Worm (Caenorhabditis elegans) whole organism, young adult: ENCODE results near the gene C37C3.2.
A peak's percentile ranks its signal among the peaks of the same experiment; 100 is the strongest.

Source experiments
- C06A6.2 ChIP-seq: fragments of 200-800 bp; sonication (Bioruptor generic); conservative IDR thresholded peaks from 2 replicates; pipeline ENCODE4 v1.3.6; 2022; ENCODE audit warnings: missing genetic modification characterization, missing compliant biosample characterization
- D2030.7 ChIP-seq: fragments of 200-800 bp; sonication (Bioruptor generic); IDR thresholded peaks from 2 replicates; pipeline ENCODE4 v1.3.6; 2022; ENCODE audit warnings: missing genetic modification reagents, missing genetic modification characterization, missing compliant biosample characterization
- F33H1.4 ChIP-seq: fragments of 200-800 bp; sonication (Bioruptor generic); IDR thresholded peaks from 2 replicates; pipeline ENCODE4 v1.3.6; 2022; ENCODE audit warnings: missing genetic modification reagents, missing genetic modification characterization, missing compliant biosample characterization
- F55B11.4 ChIP-seq: sonication (generic microtip); optimal IDR thresholded peaks from 2 replicates; lab custom pipeline; 2016; ENCODE audit warnings: missing compliant biosample characterization, missing genetic modification characterization, borderline replicate concordance; ENCODE audit not compliant: insufficient read depth
- T07F8.4 ChIP-seq: sonication (generic microtip); optimal IDR thresholded peaks from 2 replicates; lab custom pipeline; 2016; ENCODE audit warnings: mild to moderate bottlenecking, missing genetic modification characterization, moderate library complexity, missing compliant biosample characterization
- Y53G8AR.9 ChIP-seq: fragments of 200-800 bp; sonication (Bioruptor generic); conservative IDR thresholded peaks from 2 replicates; pipeline ENCODE4 v1.3.6; 2022; ENCODE audit warnings: missing genetic modification reagents, missing genetic modification characterization, missing compliant biosample characterization
- Y67H2A.10 ChIP-seq: fragments of 200-800 bp; sonication (Bioruptor generic); conservative IDR thresholded peaks from 2 replicates; pipeline ENCODE4 v1.3.6; 2022; ENCODE audit warnings: missing genetic modification reagents, missing genetic modification characterization, missing compliant biosample characterization
- Y79H2A.3 ChIP-seq: fragments of 200-800 bp; sonication (Bioruptor generic); conservative IDR thresholded peaks from 2 replicates; pipeline ENCODE4 v1.3.6; 2022; ENCODE audit warnings: missing genetic modification reagents, missing genetic modification characterization, missing compliant biosample characterization
- akir-1 ChIP-seq: fragments of 200-800 bp; sonication (Bioruptor generic); optimal IDR thresholded peaks from 2 replicates; lab custom pipeline; 2018; ENCODE audit warnings: mild to moderate bottlenecking, missing genetic modification characterization, moderate library complexity, missing compliant biosample characterization
- aptf-3 ChIP-seq: fragments of 200-800 bp; sonication (Bioruptor generic); IDR thresholded peaks from 2 replicates; pipeline ENCODE4 v1.3.6; 2022; ENCODE audit warnings: missing genetic modification characterization, missing compliant biosample characterization
- cebp-1 ChIP-seq, 2 experiments: fragments of 200-800 bp in 1 of 2; sonication (Bioruptor generic) in 1 of 2; sonication (generic microtip) in 1 of 2; IDR thresholded peaks in 1 of 2; optimal IDR thresholded peaks in 1 of 2; 2 replicates each; pipeline versions ENCODE4 v1.3.6 to Lab custom; 2017 to 2022; ENCODE audit warnings: missing compliant biosample characterization in 2 of 2, missing genetic modification characterization in 2 of 2, mild to moderate bottlenecking in 1 of 2, missing genetic modification reagents in 1 of 2, moderate library complexity in 1 of 2
- chd-7 ChIP-seq: sonication (generic microtip); optimal IDR thresholded peaks from 2 replicates; lab custom pipeline; 2016; ENCODE audit warnings: mild to moderate bottlenecking, missing genetic modification characterization, moderate library complexity, missing compliant biosample characterization
- die-1 ChIP-seq: sonication (generic microtip); optimal IDR thresholded peaks from 2 replicates; lab custom pipeline; 2016; ENCODE audit warnings: missing genotype, mild to moderate bottlenecking, missing genetic modification characterization, missing compliant biosample characterization
- efl-1 ChIP-seq: fragments of 150-350 bp; optimal IDR thresholded peaks from 2 replicates; lab custom pipeline; 2014; ENCODE audit warnings: missing biosample characterization, missing genetic modification reagents, missing genetic modification characterization
- egl-44 ChIP-seq: fragments of 200-800 bp; sonication (Bioruptor generic); IDR thresholded peaks from 2 replicates; pipeline ENCODE4 v1.3.6; 2022; ENCODE audit warnings: missing genetic modification reagents, missing genetic modification characterization, missing compliant biosample characterization
- egrh-3 ChIP-seq: fragments of 200-800 bp; sonication (Bioruptor generic); IDR thresholded peaks from 2 replicates; pipeline ENCODE4 v1.3.6; 2022; ENCODE audit warnings: missing genetic modification reagents, missing genetic modification characterization, missing compliant biosample characterization
- hlh-26 ChIP-seq: fragments of 200-800 bp; sonication (Bioruptor generic); conservative IDR thresholded peaks from 2 replicates; pipeline ENCODE4 v1.3.6; 2022; ENCODE audit warnings: missing genetic modification reagents, missing genetic modification characterization, missing compliant biosample characterization
- hmg-1.2 ChIP-seq: fragments of 200-800 bp; sonication (Bioruptor generic); IDR thresholded peaks from 2 replicates; pipeline ENCODE4 v1.3.6; 2022; ENCODE audit warnings: missing genetic modification reagents, missing genetic modification characterization, missing compliant biosample characterization
- hrde-1 ChIP-seq: sonication (generic microtip); optimal IDR thresholded peaks from 2 replicates; lab custom pipeline; 2016; ENCODE audit warnings: missing genetic modification characterization, mild to moderate bottlenecking, missing compliant biosample characterization, moderate library complexity, missing genotype, missing genetic modification reagents, borderline replicate concordance
- hsf-1 ChIP-seq: fragments of 200-800 bp; sonication (Bioruptor generic); IDR thresholded peaks from 2 replicates; pipeline ENCODE4 v1.3.6; 2022; ENCODE audit warnings: missing genetic modification reagents, missing genetic modification characterization, missing compliant biosample characterization
- lag-1 ChIP-seq: fragments of 200-800 bp; sonication (Bioruptor generic); IDR thresholded peaks from 2 replicates; pipeline ENCODE4 v1.3.6; 2022; ENCODE audit warnings: missing genetic modification reagents, missing genetic modification characterization, missing compliant biosample characterization
- let-526 ChIP-seq: fragments of 200-800 bp; sonication (Bioruptor generic); IDR thresholded peaks from 2 replicates; pipeline ENCODE4 v1.3.6; 2022; ENCODE audit warnings: missing genetic modification reagents, missing genetic modification characterization, missing compliant biosample characterization
- lin-26 ChIP-seq: fragments of 200-800 bp; sonication (Bioruptor generic); IDR thresholded peaks from 2 replicates; pipeline ENCODE4 v1.3.6; 2022; ENCODE audit warnings: missing genetic modification reagents, missing genetic modification characterization, missing compliant biosample characterization
- lin-35 ChIP-seq, 3 experiments: fragments of 150-350 bp in 2 of 3; sonication (generic microtip) in 1 of 3; optimal IDR thresholded peaks; 2 replicates each; lab custom pipeline; 2014 to 2018; ENCODE audit warnings: missing biosample characterization in 3 of 3, missing genetic modification characterization in 3 of 3, missing genetic modification reagents in 3 of 3
- lin-40 ChIP-seq: sonication (generic microtip); optimal IDR thresholded peaks from 2 replicates; lab custom pipeline; 2016; ENCODE audit warnings: missing genetic modification characterization, mild to moderate bottlenecking, missing compliant biosample characterization, missing genotype, missing genetic modification reagents
- lsl-1 ChIP-seq: fragments of 200-800 bp; sonication (Bioruptor generic); optimal IDR thresholded peaks from 2 replicates; lab custom pipeline; 2018; ENCODE audit warnings: mild to moderate bottlenecking, missing genetic modification characterization, moderate library complexity, missing compliant biosample characterization
- madf-3 ChIP-seq: fragments of 200-800 bp; sonication (Bioruptor generic); IDR thresholded peaks from 2 replicates; pipeline ENCODE4 v1.3.6; 2022; ENCODE audit warnings: missing genetic modification reagents, missing genetic modification characterization, missing compliant biosample characterization
- madf-6 ChIP-seq: fragments of 200-800 bp; sonication (Bioruptor generic); IDR thresholded peaks from 2 replicates; pipeline ENCODE4 v1.3.6; 2022; ENCODE audit warnings: missing genetic modification reagents, missing genetic modification characterization, missing compliant biosample characterization
- madf-8 ChIP-seq: fragments of 200-800 bp; sonication (Bioruptor generic); conservative IDR thresholded peaks from 2 replicates; pipeline ENCODE4 v1.3.6; 2022; ENCODE audit warnings: missing genetic modification reagents, missing genetic modification characterization, missing compliant biosample characterization
- mcd-1 ChIP-seq: fragments of 200-800 bp; sonication (Bioruptor generic); IDR thresholded peaks from 2 replicates; pipeline ENCODE4 v1.3.6; 2022; ENCODE audit warnings: missing genetic modification reagents, missing genetic modification characterization, missing compliant biosample characterization
- nhr-120 ChIP-seq: fragments of 200-800 bp; sonication (Bioruptor generic); IDR thresholded peaks from 2 replicates; pipeline ENCODE4 v1.3.6; 2022; ENCODE audit warnings: missing genetic modification characterization, missing compliant biosample characterization
- pbrm-1 ChIP-seq: fragments of 200-800 bp; sonication (Bioruptor generic); IDR thresholded peaks from 2 replicates; pipeline ENCODE4 v1.3.6; 2022; ENCODE audit warnings: missing genetic modification reagents, missing genetic modification characterization, missing compliant biosample characterization
- sdz-38 ChIP-seq: sonication (generic microtip); optimal IDR thresholded peaks from 2 replicates; lab custom pipeline; 2016; ENCODE audit warnings: missing genotype, missing genetic modification characterization, missing compliant biosample characterization
- snpc-1.1 ChIP-seq: sonication (generic microtip); optimal IDR thresholded peaks from 2 replicates; lab custom pipeline; 2017; ENCODE audit warnings: missing genetic modification characterization, mild to moderate bottlenecking, missing compliant biosample characterization, antibody characterized with exemption, moderate library complexity, missing genotype, missing genetic modification reagents; ENCODE audit not compliant: insufficient read depth
- snpc-4 ChIP-seq, 5 experiments: fragments of 150-350 bp in 1 of 5; sonication (generic microtip) in 4 of 5; optimal IDR thresholded peaks; 2 replicates each; lab custom pipeline; 2014 to 2018; ENCODE audit warnings: missing genetic modification characterization in 5 of 5, missing biosample characterization in 3 of 5, antibody characterized with exemption in 2 of 5, mild to moderate bottlenecking in 2 of 5, missing compliant biosample characterization in 2 of 5, missing genotype in 2 of 5, moderate library complexity in 2 of 5, missing genetic modification reagents in 1 of 5
- tbx-9 ChIP-seq: sonication (generic microtip); optimal IDR thresholded peaks from 2 replicates; lab custom pipeline; 2016; ENCODE audit warnings: borderline replicate concordance, missing genetic modification characterization, inconsistent platforms, missing compliant biosample characterization
- xnd-1 ChIP-seq: sonication (generic microtip); optimal IDR thresholded peaks from 2 replicates; lab custom pipeline; 2016; ENCODE audit warnings: missing genotype, missing genetic modification reagents, missing genetic modification characterization, missing compliant biosample characterization
- ztf-22 ChIP-seq: fragments of 200-800 bp; sonication (Bioruptor generic); optimal IDR thresholded peaks from 2 replicates; lab custom pipeline; 2018; ENCODE audit warnings: mild to moderate bottlenecking, missing genetic modification characterization, moderate library complexity, missing compliant biosample characterization
- ztf-25 ChIP-seq: fragments of 200-800 bp; sonication (Bioruptor generic); IDR thresholded peaks from 2 replicates; pipeline ENCODE4 v1.3.6; 2022; ENCODE audit warnings: missing genetic modification reagents, missing genetic modification characterization, missing compliant biosample characterization

Gene C37C3.2

DNA sequence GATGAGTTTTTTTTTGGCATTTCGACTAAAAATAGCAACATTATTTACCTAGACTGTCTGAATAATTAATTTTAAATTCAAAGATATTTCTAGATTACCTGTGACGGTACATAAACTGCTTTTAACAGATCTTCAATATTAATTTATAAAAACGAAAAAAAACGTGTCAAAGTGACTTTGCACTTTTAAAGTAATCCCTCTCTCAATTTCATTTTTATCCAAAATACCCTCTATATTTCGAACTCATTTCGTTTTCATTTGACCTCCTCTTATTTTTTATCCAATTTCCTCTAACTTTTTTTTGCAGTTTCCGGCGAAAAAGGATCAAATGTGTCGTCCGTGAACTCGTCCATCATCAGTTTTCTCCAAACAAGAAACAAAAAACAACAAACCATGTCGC is 19.7 kb downstream of the C37C3.2 start, which contains the start of gene F40A3.4:
Gene F40A3.4 (plus strand): TSS at position 301 of the 400 bp plus-strand sequence.
- TF ChIP-seq cebp-1 (GFP tag; IDR thresholded peaks at IDR 0.05; lab: Robert Waterston, UW): no peak
- no peak for TF ChIP-seq cebp-1 (tag; optimal IDR thresholded peaks at IDR 0.05; lab: Kevin White, UChicago)
- no peak for TF ChIP-seq ztf-22 (GFP tag; lab: Kevin White, UChicago)
- TF ChIP-seq Y79H2A.3 (GFP tag; lab: Robert Waterston, UW): no peak

DNA sequence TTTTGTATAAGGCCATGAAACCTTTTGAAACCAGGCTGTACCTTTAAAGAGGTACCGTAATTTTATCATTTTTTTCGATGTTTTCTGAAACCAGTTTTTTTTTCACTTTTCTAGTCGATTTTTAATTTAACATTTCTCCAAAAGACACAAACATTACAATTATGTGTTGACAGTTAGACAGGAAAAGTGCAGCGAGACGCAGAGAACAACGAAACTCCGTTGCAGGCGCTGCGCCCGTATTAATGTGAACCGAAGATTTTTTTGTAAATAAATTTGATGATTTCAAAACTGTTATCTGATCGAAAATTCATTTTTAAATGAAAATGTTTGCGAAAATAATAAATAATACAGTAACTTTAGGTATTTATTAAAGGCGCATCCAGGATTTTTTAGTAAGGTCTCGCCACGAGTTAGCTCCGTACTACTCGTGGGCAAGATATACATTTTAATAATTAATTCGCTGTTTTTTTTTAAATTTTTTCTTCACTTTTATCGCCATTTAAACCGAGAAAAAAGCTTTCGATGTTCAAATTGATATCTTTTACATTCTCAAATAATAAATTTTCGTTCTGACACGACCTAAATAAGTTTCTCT is 21.2 kb downstream of the C37C3.2 start, which contains the start of gene F40A3.3:
Gene F40A3.3 (plus strand): TSS at position 564 of the 595 bp plus-strand sequence.
- TF ChIP-seq xnd-1: peak; percentile 80
- TF ChIP-seq efl-1 (GFP tag; lab: Kevin White, UChicago): no peak
- no peak for TF ChIP-seq lin-26
- no peak for TF ChIP-seq tbx-9 (tag; lab: Kevin White, UChicago)
- TF ChIP-seq egrh-3 (GFP tag; lab: Robert Waterston, UW): no peak
- no peak for TF ChIP-seq die-1 (tag; lab: Kevin White, UChicago)
- TF ChIP-seq Y53G8AR.9: no peak
- no peak for TF ChIP-seq mcd-1 (GFP tag; lab: Robert Waterston, UW)
- TF ChIP-seq D2030.7: peak; percentile 31; the same call in 1 of the 2 replicates
- TF ChIP-seq hrde-1 (tag; lab: Kevin White, UChicago): no peak
- no peak; the same call in 1 of the 2 replicates for TF ChIP-seq hmg-1.2
- TF ChIP-seq let-526 (GFP tag; lab: Robert Waterston, UW): no peak
- TF ChIP-seq aptf-3: no peak
- no peak for TF ChIP-seq F55B11.4 (tag; lab: Kevin White, UChicago)
- peak; percentile 80 for TF ChIP-seq madf-6 (GFP tag; lab: Robert Waterston, UW)
- TF ChIP-seq chd-7: no peak
- TF ChIP-seq ztf-22 (GFP tag; lab: Kevin White, UChicago): no peak
- no peak for TF ChIP-seq akir-1 (GFP tag; lab: Kevin White, UChicago)
- TF ChIP-seq T07F8.4 (tag; lab: Kevin White, UChicago): no peak
- TF ChIP-seq lin-35 (GFP tag; optimal IDR thresholded peaks at IDR 0.05; lab: Kevin White, UChicago): no peak
- no peak for TF ChIP-seq sdz-38 (tag; lab: Kevin White, UChicago)
- TF ChIP-seq F33H1.4 (GFP tag; lab: Robert Waterston, UW): peak; percentile 85
- TF ChIP-seq pbrm-1 (GFP tag; lab: Robert Waterston, UW): no peak
- TF ChIP-seq egl-44: no peak
- TF ChIP-seq C06A6.2 (GFP tag; lab: Robert Waterston, UW): no peak
- peak; percentile 62 for TF ChIP-seq madf-8
- no peak for TF ChIP-seq nhr-120 (GFP tag; lab: Robert Waterston, UW)
- no peak for TF ChIP-seq snpc-4 (GFP tag; optimal IDR thresholded peaks at IDR 0.05; lab: Kevin White, UChicago)
- TF ChIP-seq snpc-4 (tag; optimal IDR thresholded peaks at IDR 0.05; lab: Kevin White, UChicago): no peak
- TF ChIP-seq madf-3 (GFP tag; lab: Robert Waterston, UW): no peak
- no peak for TF ChIP-seq snpc-1.1
- TF ChIP-seq ztf-25: no peak
- TF ChIP-seq lsl-1 (GFP tag; lab: Kevin White, UChicago): peak; percentile 85
- TF ChIP-seq lin-40: no peak
- no peak for TF ChIP-seq hlh-26 (GFP tag; lab: Robert Waterston, UW)
- TF ChIP-seq lag-1: no peak
- no peak for TF ChIP-seq Y67H2A.10
- peak; percentile 81 for TF ChIP-seq hsf-1 (GFP tag; lab: Robert Waterston, UW)
